Fruit fly (Drosophila melanogaster) whole organism, embryonic: ENCODE data around the gene KdelR.

ENCODE experiments used
- Asciz ChIP-seq: fragments of 200-800 bp; sonication (Bioruptor generic); optimal IDR thresholded peaks from 2 replicates; lab custom pipeline; 2017; ENCODE audit warnings: missing biosample characterization, mild to moderate bottlenecking, missing genetic modification characterization, missing genetic modification reagents
- B-H1 ChIP-seq: fragments of 200-800 bp; sonication (Bioruptor generic); IDR thresholded peaks from 3 replicates; pipeline ENCODE4 v1.3.6; 2022; ENCODE audit warnings: missing biosample characterization, missing genetic modification characterization
- BEAF-32 ChIP-seq: fragments of 200-800 bp; sonication (Bioruptor generic); optimal IDR thresholded peaks from 3 replicates; lab custom pipeline; 2017; ENCODE audit warnings: missing biosample characterization, missing genetic modification characterization, mild to moderate bottlenecking, moderate library complexity, missing genetic modification reagents
- Bgb ChIP-seq: fragments of 200-800 bp; sonication (Bioruptor generic); IDR thresholded peaks from 2 replicates; pipeline ENCODE4 v1.3.6; 2022; ENCODE audit warnings: missing biosample characterization, missing genetic modification characterization; ENCODE audit not compliant: partially characterized antibody
- CG11456 ChIP-seq: fragments of 200-800 bp; sonication (Bioruptor generic); IDR thresholded peaks from 3 replicates; pipeline ENCODE4 v1.3.6; 2022; ENCODE audit warnings: missing biosample characterization, missing genetic modification characterization
- CG12104 ChIP-seq: fragments of 200-800 bp; sonication (Bioruptor generic); optimal IDR thresholded peaks from 3 replicates; lab custom pipeline; 2016; ENCODE audit warnings: missing biosample characterization, missing genetic modification characterization
- CG15696 ChIP-seq: fragments of 200-800 bp; sonication (Bioruptor generic); optimal IDR thresholded peaks from 2 replicates; lab custom pipeline; 2019; ENCODE audit warnings: missing biosample characterization, mild to moderate bottlenecking, missing genetic modification characterization, moderate library complexity
- CG1603 ChIP-seq: fragments of 200-800 bp; sonication (Bioruptor generic); optimal IDR thresholded peaks from 2 replicates; lab custom pipeline; 2019; ENCODE audit warnings: missing biosample characterization, mild to moderate bottlenecking, missing genetic modification characterization, moderate library complexity
- CG16813 ChIP-seq: fragments of 200-800 bp; sonication (Bioruptor generic); IDR thresholded peaks from 3 replicates; pipeline ENCODE4 v1.3.6; 2022; ENCODE audit warnings: missing biosample characterization, missing genetic modification characterization; ENCODE audit not compliant: partially characterized antibody
- CG2712 ChIP-seq: fragments of 200-800 bp; optimal IDR thresholded peaks from 3 replicates; lab custom pipeline; 2019; ENCODE audit warnings: missing biosample characterization, mild to moderate bottlenecking, missing genetic modification characterization, moderate library complexity
- CG30020 ChIP-seq: fragments of 200-800 bp; optimal IDR thresholded peaks from 2 replicates; lab custom pipeline; 2019; ENCODE audit warnings: missing biosample characterization, mild to moderate bottlenecking, missing genetic modification characterization, moderate library complexity
- CG34224 ChIP-seq: fragments of 200-800 bp; sonication (Bioruptor generic); IDR thresholded peaks from 3 replicates; pipeline ENCODE4 v1.3.6; 2022; ENCODE audit warnings: missing biosample characterization, missing genetic modification characterization; ENCODE audit not compliant: partially characterized antibody
- CG8281 ChIP-seq: fragments of 200-800 bp; sonication (Bioruptor generic); optimal IDR thresholded peaks from 2 replicates; lab custom pipeline; 2018; ENCODE audit warnings: missing biosample characterization, mild to moderate bottlenecking, missing genetic modification characterization, moderate library complexity
- CHES-1-like ChIP-seq: fragments of 200-800 bp; sonication (Bioruptor generic); optimal IDR thresholded peaks from 2 replicates; lab custom pipeline; 2016; ENCODE audit warnings: missing biosample characterization, missing genetic modification characterization
- Dll ChIP-seq: fragments of 200-800 bp; sonication (Bioruptor generic); IDR thresholded peaks from 4 replicates; pipeline ENCODE4 v1.3.6; 2022; ENCODE audit warnings: missing biosample characterization, missing genetic modification characterization; ENCODE audit not compliant: partially characterized antibody
- Dp ChIP-seq: fragments of 200-800 bp; sonication (Bioruptor generic); optimal IDR thresholded peaks from 2 replicates; lab custom pipeline; 2018; ENCODE audit warnings: missing biosample characterization, mild to moderate bottlenecking, missing genetic modification characterization, moderate library complexity
- GATAe ChIP-seq: fragments of 200-800 bp; sonication (Bioruptor generic); conservative IDR thresholded peaks from 2 replicates; pipeline ENCODE4 v1.3.6; 2022; ENCODE audit warnings: missing biosample characterization, missing genetic modification characterization
- HLH4C ChIP-seq: fragments of 200-800 bp; sonication (Bioruptor generic); IDR thresholded peaks from 3 replicates; pipeline ENCODE4 v1.3.6; 2022; ENCODE audit warnings: missing biosample characterization, missing genetic modification characterization; ENCODE audit not compliant: partially characterized antibody
- MBD-R2 ChIP-seq: fragments of 200-800 bp; sonication (Bioruptor generic); IDR thresholded peaks from 2 replicates; pipeline ENCODE4 v1.3.6; 2022; ENCODE audit warnings: missing biosample characterization, missing genetic modification characterization
- MESR4 ChIP-seq: fragments of 200-800 bp; sonication (Bioruptor generic); optimal IDR thresholded peaks from 2 replicates; lab custom pipeline; 2018; ENCODE audit warnings: missing biosample characterization, mild to moderate bottlenecking, missing genetic modification characterization, moderate library complexity
- Myb ChIP-seq: fragments of 200-800 bp; sonication (Bioruptor generic); optimal IDR thresholded peaks from 2 replicates; lab custom pipeline; 2016; ENCODE audit warnings: missing biosample characterization, missing genetic modification characterization
- Opbp ChIP-seq: fragments of 200-800 bp; sonication (Bioruptor generic); IDR thresholded peaks from 3 replicates; pipeline ENCODE4 v1.3.6; 2022; ENCODE audit warnings: missing biosample characterization, missing genetic modification characterization; ENCODE audit not compliant: partially characterized antibody
- PHDP ChIP-seq: fragments of 200-800 bp; sonication (Bioruptor generic); optimal IDR thresholded peaks from 3 replicates; lab custom pipeline; 2018; ENCODE audit warnings: missing biosample characterization, mild to moderate bottlenecking, missing genetic modification characterization, moderate library complexity
- Sox100B ChIP-seq: fragments of 200-800 bp; sonication (Bioruptor generic); optimal IDR thresholded peaks from 3 replicates; lab custom pipeline; 2018; ENCODE audit warnings: missing biosample characterization, mild to moderate bottlenecking, missing genetic modification characterization
- Sry-δ ChIP-seq: fragments of 200-800 bp; sonication (Bioruptor generic); optimal IDR thresholded peaks from 2 replicates; lab custom pipeline; 2016; ENCODE audit warnings: missing biosample characterization, missing genetic modification characterization
- amos ChIP-seq: fragments of 200-800 bp; sonication (Bioruptor generic); IDR thresholded peaks from 2 replicates; pipeline ENCODE4 v1.3.6; 2022; ENCODE audit warnings: missing biosample characterization, missing genetic modification characterization; ENCODE audit not compliant: partially characterized antibody
- crp ChIP-seq, 2 experiments: fragments of 200-800 bp; sonication (Bioruptor generic); optimal IDR thresholded peaks; 2 replicates in 1 of 2; 3 replicates in 1 of 2; lab custom pipeline; 2017; ENCODE audit warnings: missing biosample characterization in 2 of 2, missing genetic modification characterization in 2 of 2, mild to moderate bottlenecking in 1 of 2, moderate library complexity in 1 of 2
- fd3F ChIP-seq: fragments of 200-800 bp; sonication (Bioruptor generic); optimal IDR thresholded peaks from 2 replicates; lab custom pipeline; 2018; ENCODE audit warnings: missing biosample characterization, mild to moderate bottlenecking, missing genetic modification characterization, moderate library complexity
- fu2 ChIP-seq: fragments of 200-800 bp; sonication (Bioruptor generic); optimal IDR thresholded peaks from 2 replicates; lab custom pipeline; 2016; ENCODE audit warnings: missing biosample characterization, missing genetic modification characterization
- gce ChIP-seq: fragments of 200-800 bp; sonication (Bioruptor generic); IDR thresholded peaks from 3 replicates; pipeline ENCODE4 v1.3.6; 2022; ENCODE audit warnings: missing biosample characterization, missing genetic modification characterization
- h ChIP-seq: fragments of >200 bp; optimal IDR thresholded peaks from 2 replicates; lab custom pipeline; 2017
- hbn ChIP-seq: fragments of 200-800 bp; sonication (Bioruptor generic); IDR thresholded peaks from 2 replicates; pipeline ENCODE4 v1.3.6; 2022; ENCODE audit warnings: missing biosample characterization, missing genetic modification characterization; ENCODE audit not compliant: partially characterized antibody
- hkb ChIP-seq, 2 experiments: fragments of 200-800 bp in 1 of 2; fragments of >200 bp in 1 of 2; sonication (Bioruptor generic) in 1 of 2; IDR thresholded peaks in 1 of 2; optimal IDR thresholded peaks in 1 of 2; 2 replicates each; pipeline versions ENCODE4 v1.3.6 to Lab custom; 2017 to 2022; ENCODE audit warnings: missing biosample characterization in 1 of 2, missing genetic modification characterization in 1 of 2
- kay ChIP-seq: fragments of 200-800 bp; sonication (Bioruptor generic); optimal IDR thresholded peaks from 2 replicates; lab custom pipeline; 2016; ENCODE audit warnings: missing biosample characterization, missing genetic modification characterization
- knrl ChIP-seq: fragments of 200-800 bp; sonication (Bioruptor generic); IDR thresholded peaks from 3 replicates; pipeline ENCODE4 v1.3.6; 2022; ENCODE audit warnings: missing biosample characterization, missing genetic modification characterization; ENCODE audit not compliant: partially characterized antibody
- mld ChIP-seq: fragments of 200-800 bp; sonication (Bioruptor generic); IDR thresholded peaks from 3 replicates; pipeline ENCODE4 v1.3.6; 2022; ENCODE audit warnings: missing biosample characterization, missing genetic modification characterization; ENCODE audit not compliant: partially characterized antibody
- nmo ChIP-seq: fragments of 200-800 bp; sonication (Bioruptor generic); optimal IDR thresholded peaks from 2 replicates; lab custom pipeline; 2018; ENCODE audit warnings: missing biosample characterization, mild to moderate bottlenecking, missing genetic modification characterization, moderate library complexity
- onecut ChIP-seq: fragments of 200-800 bp; sonication (Bioruptor generic); IDR thresholded peaks from 2 replicates; pipeline ENCODE4 v1.3.6; 2022; ENCODE audit warnings: missing biosample characterization, missing genetic modification characterization
- rib ChIP-seq: fragments of 200-800 bp; sonication (Bioruptor generic); IDR thresholded peaks from 2 replicates; pipeline ENCODE4 v1.3.6; 2022; ENCODE audit warnings: missing biosample characterization, missing genetic modification characterization
- run ChIP-seq: fragments of 200-800 bp; sonication (Bioruptor generic); optimal IDR thresholded peaks from 3 replicates; lab custom pipeline; 2018; ENCODE audit warnings: missing biosample characterization, mild to moderate bottlenecking, missing genetic modification characterization
- salm ChIP-seq: fragments of 200-800 bp; sonication (Bioruptor generic); optimal IDR thresholded peaks from 2 replicates; lab custom pipeline; 2018; ENCODE audit warnings: missing biosample characterization, mild to moderate bottlenecking, missing genetic modification characterization
- slp2 ChIP-seq: fragments of 200-800 bp; sonication (Bioruptor generic); optimal IDR thresholded peaks from 2 replicates; lab custom pipeline; 2016; ENCODE audit warnings: missing biosample characterization, missing genetic modification characterization
- sr ChIP-seq: fragments of 200-800 bp; sonication (Bioruptor generic); IDR thresholded peaks from 3 replicates; pipeline ENCODE4 v1.3.6; 2022; ENCODE audit warnings: missing biosample characterization, missing genetic modification characterization
- sug ChIP-seq: fragments of 200-800 bp; optimal IDR thresholded peaks from 2 replicates; lab custom pipeline; 2019; ENCODE audit warnings: missing biosample characterization, mild to moderate bottlenecking, missing genetic modification characterization, moderate library complexity
- tna ChIP-seq: fragments of 200-800 bp; sonication (Bioruptor generic); IDR thresholded peaks from 2 replicates; pipeline ENCODE4 v1.3.6; 2022; ENCODE audit warnings: missing biosample characterization, missing genetic modification characterization; ENCODE audit not compliant: partially characterized antibody
- unc-4 ChIP-seq: fragments of 200-800 bp; sonication (Bioruptor generic); IDR thresholded peaks from 2 replicates; pipeline ENCODE4 v1.3.6; 2022; ENCODE audit warnings: missing biosample characterization, missing genetic modification characterization; ENCODE audit not compliant: partially characterized antibody
- zen2 ChIP-seq: fragments of 200-800 bp; sonication (Bioruptor generic); IDR thresholded peaks from 3 replicates; pipeline ENCODE4 v1.3.6; 2022; ENCODE audit warnings: missing biosample characterization, missing genetic modification characterization; ENCODE audit not compliant: partially characterized antibody

The KdelR gene

dm6 chr2L:10435606-10436160 is 9.0 kb downstream of the KdelR start, which contains the start of the genes TBC1D16 and holn1 (continued):
- TF ChIP-seq tna (GFP tag; lab: Robert Waterston, UW) = no peak
- TF ChIP-seq Bgb = peak; percentile 42; the same call in 1 of the 2 replicates
- peak; percentile 53; the same call in 1 of the 2 replicates for TF ChIP-seq hbn (GFP tag; lab: Robert Waterston, UW)
- TF ChIP-seq onecut = peak; percentile 73
- no peak for TF ChIP-seq GATAe
- TF ChIP-seq Dll (GFP tag; lab: Robert Waterston, UW) = peak; percentile 75
- peak; percentile 29 for TF ChIP-seq CG15696
- TF ChIP-seq nmo = peak; percentile 15
- TF ChIP-seq MBD-R2 (GFP tag; lab: Robert Waterston, UW) = peak; percentile 50
- peak; percentile 64 for TF ChIP-seq unc-4 (GFP tag; lab: Robert Waterston, UW)
- peak; percentile 30 for TF ChIP-seq CG2712 (tag; lab: Kevin White, UChicago)
- TF ChIP-seq CG12104 (GFP tag; lab: Kevin White, UChicago) = peak; percentile 1
- no peak for TF ChIP-seq slp2
- TF ChIP-seq HLH4C (GFP tag; lab: Robert Waterston, UW) = peak; percentile 52; the same call in 2 of the 3 replicates
- peak; percentile 23 for TF ChIP-seq PHDP (tag; lab: Kevin White, UChicago)
- peak; percentile 31 for TF ChIP-seq Sox100B
- TF ChIP-seq crp (GFP tag; optimal IDR thresholded peaks at IDR 0.05; lab: Kevin White, UChicago) = peak in 1 of 2 experiments; percentile 20
- TF ChIP-seq CG34224 (GFP tag; lab: Robert Waterston, UW) = peak; percentile 45; the same call in 2 of the 3 replicates
- TF ChIP-seq, all 482 proteins: peak for 51

dm6 chr2L:10437317-10437716 is 10.6 kb downstream of the KdelR start, which contains the start of gene STUB1:
Gene STUB1 (plus strand): TSS chr2L:10437548.
- TF ChIP-seq CG8281 (tag; lab: Kevin White, UChicago) (no peak), salm (tag; lab: Kevin White, UChicago) (no peak), CG30020 (peak; percentile 62), sr (no peak), mld (GFP tag; lab: Robert Waterston, UW) (peak; percentile 98), gce (no peak), sug (peak; percentile 35), CHES-1-like (GFP tag; lab: Kevin White, UChicago) (peak; percentile 43), Opbp (peak; percentile 97), run (tag; lab: Kevin White, UChicago) (no peak), B-H1 (no peak), fd3F (GFP tag; lab: Kevin White, UChicago) (no peak), MESR4 (GFP tag; lab: Kevin White, UChicago) (peak; percentile 46), CG11456 (GFP tag; lab: Robert Waterston, UW) (no peak), Myb (GFP tag; lab: Kevin White, UChicago) (peak; percentile 81), hkb (optimal IDR thresholded peaks at IDR 0.05; lab: Kevin White, UChicago) (no peak), hkb (GFP tag; IDR thresholded peaks at IDR 0.05; lab: Robert Waterston, UW) (no peak), fu2 (GFP tag; lab: Kevin White, UChicago) (peak; percentile 27), Asciz (GFP tag; lab: Kevin White, UChicago) (no peak), amos (GFP tag; lab: Robert Waterston, UW) (peak; percentile 98; the same call in 1 of the 2 replicates), zen2 (peak; percentile 99), Sry-δ (peak; percentile 89), h (lab: Kevin White, UChicago) (no peak), rib (GFP tag; lab: Robert Waterston, UW) (peak; percentile 42; the same call in 1 of the 2 replicates), knrl (GFP tag; lab: Robert Waterston, UW) (peak; percentile 97), CG1603 (tag; lab: Kevin White, UChicago) (peak; percentile 88), kay (GFP tag; lab: Kevin White, UChicago) (no peak), BEAF-32 (GFP tag; lab: Kevin White, UChicago) (peak; percentile 94), CG16813 (peak; percentile 93), Dp (GFP tag; lab: Kevin White, UChicago) (peak; percentile 81)
